Worm (Caenorhabditis elegans) whole organism, L1 larva: ENCODE measurements around the gene H04M03.12.

ENCODE experiments used
- elt-2 ChIP-seq: sonication (generic microtip); optimal IDR thresholded peaks from 2 replicates; lab custom pipeline; 2016; ENCODE audit warnings: missing genetic modification characterization, mild to moderate bottlenecking, inconsistent platforms, missing compliant biosample characterization, missing genetic modification reagents
- lin-39 ChIP-seq: fragments of 150-350 bp; optimal IDR thresholded peaks from 2 replicates; lab custom pipeline; 2014; ENCODE audit warnings: missing biosample characterization, missing genetic modification reagents, missing genetic modification characterization
- mep-1 ChIP-seq: fragments of 150-350 bp; optimal IDR thresholded peaks from 2 replicates; lab custom pipeline; 2014; ENCODE audit warnings: missing biosample characterization, missing genetic modification characterization
- rnt-1 ChIP-seq: sonication (generic microtip); optimal IDR thresholded peaks from 2 replicates; lab custom pipeline; 2016; ENCODE audit warnings: mild to moderate bottlenecking, missing genetic modification characterization, moderate library complexity, missing compliant biosample characterization
- xbp-1 ChIP-seq: sonication (generic microtip); optimal IDR thresholded peaks from 2 replicates; lab custom pipeline; 2016; ENCODE audit warnings: missing genetic modification characterization, missing compliant biosample characterization
- zag-1 ChIP-seq: fragments of 150-350 bp; optimal IDR thresholded peaks from 2 replicates; lab custom pipeline; 2014; ENCODE audit warnings: missing biosample characterization, missing genetic modification characterization

DNA sequence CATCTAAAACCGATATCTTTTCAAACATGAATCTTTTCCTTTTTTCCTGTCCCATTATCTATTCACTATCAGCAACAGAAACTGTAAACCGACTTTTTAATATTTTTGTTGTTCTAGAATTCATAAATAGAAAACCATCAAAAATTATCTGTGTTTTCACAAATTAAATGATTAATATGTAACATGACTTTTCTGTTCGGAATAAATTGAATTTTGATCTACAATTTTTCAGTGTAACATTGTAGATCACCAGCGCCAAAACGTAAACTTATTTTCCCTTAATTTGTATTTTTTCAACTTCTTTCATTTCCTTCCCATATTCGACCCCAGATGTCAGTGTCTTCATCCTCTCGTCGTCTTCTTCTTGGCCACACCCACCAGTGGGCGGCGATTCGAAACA is 11.9 kb downstream of the H04M03.12 start, which contains the start of gene H04M03.3:
- TF ChIP-seq lin-39 (tag; lab: Kevin White, UChicago) = no peak
- TF ChIP-seq elt-2 = no peak
- no peak for TF ChIP-seq rnt-1
- TF ChIP-seq xbp-1 = no peak
- no peak for TF ChIP-seq zag-1 (tag; lab: Kevin White, UChicago)
- no peak for TF ChIP-seq mep-1 (tag; lab: Kevin White, UChicago)
